Fruit fly (Drosophila melanogaster): ENCODE results near the gene Vps16B.

dm6 chr3R:29847126-29847525 is 30.9 kb upstream of the Vps16B start:
- no peak for TF ChIP-seq B-H2 (GFP tag; optimal IDR thresholded peaks at IDR 0.05)
- no peak for TF ChIP-seq gcm2 (GFP tag; optimal IDR thresholded peaks at IDR 0.05)
- 0 out of 2 replicates have a peak, but pooled peaks have one; percentile 21 for TF ChIP-seq CG17328 (GFP tag; IDR thresholded peaks at IDR 0.05)
- no peak for TF ChIP-seq Hr51 (GFP tag; optimal IDR thresholded peaks at IDR 0.05)
- no peak for TF ChIP-seq klu (GFP tag; IDR thresholded peaks at IDR 0.05)
- TF ChIP-seq psq (GFP tag; optimal IDR thresholded peaks at IDR 0.05), result no peak
- no peak for TF ChIP-seq Dll (GFP tag; IDR thresholded peaks at IDR 0.05; ENCODE audit: partially characterized antibody)
- peak; percentile 23; the same call in 1 of the 2 replicates for TF ChIP-seq CG6689 (GFP tag; IDR thresholded peaks at IDR 0.05)
- no peak for TF ChIP-seq fru (optimal IDR thresholded peaks at IDR 0.05)
- TF ChIP-seq CG9437 (GFP tag; optimal IDR thresholded peaks at IDR 0.05), result no peak
- peak; percentile 38; the same call in 1 of the 3 replicates for TF ChIP-seq dysf (GFP tag; IDR thresholded peaks at IDR 0.05)

Data from whole organism, embryonic.